Worm (Caenorhabditis elegans): ENCODE measurements around the gene cyp-35B1.

ce11 chrV:3968929-3969328 lies 30.1 kb downstream of the cyp-35B1 start:
- TF ChIP-seq unc-130 (GFP tag; optimal IDR thresholded peaks at IDR 0.05) (no peak), nhr-48 (tag; optimal IDR thresholded peaks at IDR 0.05) (no peak), ces-1 (GFP tag; optimal IDR thresholded peaks at IDR 0.05) (no peak), ztf-11 (tag; optimal IDR thresholded peaks at IDR 0.05) (no peak), fos-1 (tag; optimal IDR thresholded peaks at IDR 0.05) (no peak)

Measured in whole organism, L4 larva.